Worm (Caenorhabditis elegans) whole organism, L3 larva: ENCODE results near the gene nhr-242.
A peak's percentile ranks its signal among the peaks of the same experiment; 100 is the strongest.

Experiments
- R02D3.7 ChIP-seq: fragments of 150-350 bp; optimal IDR thresholded peaks from 2 replicates; lab custom pipeline; 2014; ENCODE audit warnings: missing biosample characterization, missing genetic modification characterization
- ZK546.5 ChIP-seq: sonication (generic microtip); optimal IDR thresholded peaks from 2 replicates; lab custom pipeline; 2017; ENCODE audit warnings: missing biosample characterization, missing genetic modification characterization
- aly-2 ChIP-seq: fragments of 150-350 bp; optimal IDR thresholded peaks from 2 replicates; lab custom pipeline; 2014; ENCODE audit warnings: missing biosample characterization, missing genetic modification characterization
- ama-1 ChIP-seq: fragments of 150-350 bp; optimal IDR thresholded peaks from 2 replicates; lab custom pipeline; 2018
- ceh-16 ChIP-seq: sonication (generic microtip); optimal IDR thresholded peaks from 2 replicates; lab custom pipeline; 2017; ENCODE audit warnings: missing biosample characterization, missing genetic modification characterization
- ceh-28 ChIP-seq: fragments of 150-350 bp; optimal IDR thresholded peaks from 2 replicates; lab custom pipeline; 2014; ENCODE audit warnings: missing biosample characterization, missing genetic modification reagents, missing genetic modification characterization
- ceh-82 ChIP-seq: fragments of 150-350 bp; optimal IDR thresholded peaks from 2 replicates; lab custom pipeline; 2014; ENCODE audit warnings: missing biosample characterization, missing genetic modification characterization
- ceh-9 ChIP-seq: sonication (generic microtip); optimal IDR thresholded peaks from 2 replicates; lab custom pipeline; 2018; ENCODE audit warnings: missing biosample characterization, missing genetic modification characterization
- daf-12 ChIP-seq: fragments of 150-350 bp; optimal IDR thresholded peaks from 2 replicates; lab custom pipeline; 2014; ENCODE audit warnings: missing biosample characterization, missing genetic modification reagents, missing genetic modification characterization
- egl-27 ChIP-seq: sonication (generic microtip); optimal IDR thresholded peaks from 4 replicates; lab custom pipeline; 2017; ENCODE audit warnings: missing biosample characterization, missing genetic modification reagents, missing genetic modification characterization
- egl-5 ChIP-seq: fragments of 150-350 bp; optimal IDR thresholded peaks from 2 replicates; lab custom pipeline; 2017; ENCODE audit warnings: missing biosample characterization, missing genetic modification reagents, missing genetic modification characterization, inconsistent platforms
- elt-1 ChIP-seq: fragments of 150-350 bp; optimal IDR thresholded peaks from 2 replicates; lab custom pipeline; 2014; ENCODE audit warnings: missing biosample characterization, missing genetic modification characterization
- elt-2 ChIP-seq: sonication (generic microtip); optimal IDR thresholded peaks from 2 replicates; lab custom pipeline; 2016; ENCODE audit warnings: missing genetic modification reagents, mild to moderate bottlenecking, missing genetic modification characterization, missing compliant biosample characterization
- eor-1 ChIP-seq, 2 experiments: fragments of 150-350 bp; optimal IDR thresholded peaks; 2 replicates each; lab custom pipeline; 2014 to 2018; ENCODE audit warnings: missing biosample characterization in 2 of 2, missing genetic modification characterization in 2 of 2
- fkh-10 ChIP-seq: sonication (generic microtip); optimal IDR thresholded peaks from 2 replicates; lab custom pipeline; 2017; ENCODE audit warnings: missing biosample characterization, missing genetic modification reagents, missing genetic modification characterization
- fkh-2 ChIP-seq: fragments of 150-350 bp; optimal IDR thresholded peaks from 2 replicates; lab custom pipeline; 2014; ENCODE audit warnings: missing biosample characterization, missing genetic modification reagents, missing genetic modification characterization
- fos-1 ChIP-seq: fragments of 150-350 bp; optimal IDR thresholded peaks from 2 replicates; lab custom pipeline; 2014; ENCODE audit warnings: missing biosample characterization, missing genetic modification characterization
- hmg-11 ChIP-seq: sonication (generic microtip); optimal IDR thresholded peaks from 2 replicates; lab custom pipeline; 2016; ENCODE audit warnings: missing genetic modification characterization, missing compliant biosample characterization
- jun-1 ChIP-seq: fragments of 150-350 bp; optimal IDR thresholded peaks from 2 replicates; lab custom pipeline; 2014; ENCODE audit warnings: missing biosample characterization, missing genetic modification reagents, missing genetic modification characterization
- lin-15B ChIP-seq: fragments of 150-350 bp; optimal IDR thresholded peaks from 2 replicates; lab custom pipeline; 2014; ENCODE audit warnings: missing biosample characterization, missing genetic modification characterization
- lin-39 ChIP-seq: fragments of 150-350 bp; optimal IDR thresholded peaks from 2 replicates; lab custom pipeline; 2018; ENCODE audit warnings: missing biosample characterization, missing genetic modification reagents, missing genetic modification characterization
- mdl-1 ChIP-seq: fragments of 150-350 bp; optimal IDR thresholded peaks from 2 replicates; lab custom pipeline; 2014; ENCODE audit warnings: missing biosample characterization, missing genetic modification characterization
- mml-1 ChIP-seq: fragments of 150-350 bp; sonication (generic microtip); optimal IDR thresholded peaks from 3 replicates; lab custom pipeline; 2014; ENCODE audit warnings: missing biosample characterization, missing genetic modification characterization
- nfya-1 ChIP-seq: sonication (generic microtip); optimal IDR thresholded peaks from 2 replicates; lab custom pipeline; 2017; ENCODE audit warnings: missing genetic modification characterization, mild to moderate bottlenecking, missing compliant biosample characterization, antibody characterized with exemption, moderate library complexity; ENCODE audit not compliant: insufficient read depth
- nhr-11 ChIP-seq: fragments of 150-350 bp; optimal IDR thresholded peaks from 2 replicates; lab custom pipeline; 2014; ENCODE audit warnings: missing biosample characterization, missing genetic modification characterization
- nhr-12 ChIP-seq: fragments of 150-350 bp; optimal IDR thresholded peaks from 2 replicates; lab custom pipeline; 2014; ENCODE audit warnings: missing biosample characterization, missing genetic modification characterization
- nhr-23 ChIP-seq: fragments of 150-350 bp; optimal IDR thresholded peaks from 2 replicates; lab custom pipeline; 2014; ENCODE audit warnings: missing biosample characterization, missing genetic modification reagents, missing genetic modification characterization
- nhr-237 ChIP-seq: fragments of 150-350 bp; optimal IDR thresholded peaks from 2 replicates; lab custom pipeline; 2014; ENCODE audit warnings: missing biosample characterization, missing genetic modification characterization
- nhr-25 ChIP-seq: sonication (generic microtip); optimal IDR thresholded peaks from 2 replicates; lab custom pipeline; 2017; ENCODE audit warnings: missing biosample characterization, missing genetic modification characterization
- nhr-28 ChIP-seq: fragments of 150-350 bp; optimal IDR thresholded peaks from 2 replicates; lab custom pipeline; 2014; ENCODE audit warnings: missing biosample characterization, missing genetic modification characterization
- nhr-43 ChIP-seq: sonication (generic microtip); optimal IDR thresholded peaks from 2 replicates; lab custom pipeline; 2016; ENCODE audit warnings: mild to moderate bottlenecking, missing genetic modification characterization, missing compliant biosample characterization; ENCODE audit not compliant: poor library complexity, severe bottlenecking
- nhr-67 ChIP-seq: fragments of 150-350 bp; optimal IDR thresholded peaks from 2 replicates; lab custom pipeline; 2014; ENCODE audit warnings: missing biosample characterization, missing genetic modification characterization
- nhr-76 ChIP-seq: fragments of 150-350 bp; sonication (generic microtip); optimal IDR thresholded peaks from 5 replicates; lab custom pipeline; 2014; ENCODE audit warnings: missing biosample characterization, missing genetic modification characterization
- nhr-77 ChIP-seq: fragments of 150-350 bp; optimal IDR thresholded peaks from 2 replicates; lab custom pipeline; 2014; ENCODE audit warnings: missing biosample characterization, missing genetic modification characterization
- pha-4 ChIP-seq: fragments of 150-350 bp; optimal IDR thresholded peaks from 2 replicates; lab custom pipeline; 2014; ENCODE audit warnings: missing biosample characterization, missing genetic modification reagents, missing genetic modification characterization
- pqm-1 ChIP-seq: fragments of 150-350 bp; optimal IDR thresholded peaks from 2 replicates; lab custom pipeline; 2017; ENCODE audit warnings: missing biosample characterization, missing genetic modification characterization, inconsistent platforms
- sea-2 ChIP-seq: fragments of 150-350 bp; sonication (generic microtip); optimal IDR thresholded peaks from 4 replicates; lab custom pipeline; 2014; ENCODE audit warnings: missing biosample characterization, missing genetic modification reagents, missing genetic modification characterization
- skn-1 ChIP-seq: fragments of 150-350 bp; optimal IDR thresholded peaks from 2 replicates; lab custom pipeline; 2014; ENCODE audit warnings: missing biosample characterization, missing genetic modification characterization
- snpc-4 ChIP-seq: fragments of 150-350 bp; optimal IDR thresholded peaks from 2 replicates; lab custom pipeline; 2014; ENCODE audit warnings: missing biosample characterization, missing genetic modification characterization
- tbx-2 ChIP-seq: sonication (generic microtip); optimal IDR thresholded peaks from 2 replicates; lab custom pipeline; 2016; ENCODE audit warnings: mild to moderate bottlenecking, missing genetic modification characterization, missing compliant biosample characterization
- unc-39 ChIP-seq: sonication (generic microtip); optimal IDR thresholded peaks from 4 replicates; lab custom pipeline; 2017; ENCODE audit warnings: missing biosample characterization, missing genetic modification characterization
- unc-62 ChIP-seq: fragments of 150-350 bp; sonication (generic microtip); optimal IDR thresholded peaks from 4 replicates; lab custom pipeline; 2014; ENCODE audit warnings: missing biosample characterization, missing genetic modification reagents, missing genetic modification characterization
- zag-1 ChIP-seq: fragments of 150-350 bp; optimal IDR thresholded peaks from 2 replicates; lab custom pipeline; 2014; ENCODE audit warnings: missing biosample characterization, missing genetic modification characterization
- ztf-11 ChIP-seq: fragments of 150-350 bp; optimal IDR thresholded peaks from 2 replicates; lab custom pipeline; 2014; ENCODE audit warnings: missing biosample characterization, missing genetic modification characterization
- ztf-4 ChIP-seq: fragments of 150-350 bp; optimal IDR thresholded peaks from 2 replicates; lab custom pipeline; 2014; ENCODE audit warnings: missing biosample characterization, missing genetic modification characterization

nhr-242 gene

DNA sequence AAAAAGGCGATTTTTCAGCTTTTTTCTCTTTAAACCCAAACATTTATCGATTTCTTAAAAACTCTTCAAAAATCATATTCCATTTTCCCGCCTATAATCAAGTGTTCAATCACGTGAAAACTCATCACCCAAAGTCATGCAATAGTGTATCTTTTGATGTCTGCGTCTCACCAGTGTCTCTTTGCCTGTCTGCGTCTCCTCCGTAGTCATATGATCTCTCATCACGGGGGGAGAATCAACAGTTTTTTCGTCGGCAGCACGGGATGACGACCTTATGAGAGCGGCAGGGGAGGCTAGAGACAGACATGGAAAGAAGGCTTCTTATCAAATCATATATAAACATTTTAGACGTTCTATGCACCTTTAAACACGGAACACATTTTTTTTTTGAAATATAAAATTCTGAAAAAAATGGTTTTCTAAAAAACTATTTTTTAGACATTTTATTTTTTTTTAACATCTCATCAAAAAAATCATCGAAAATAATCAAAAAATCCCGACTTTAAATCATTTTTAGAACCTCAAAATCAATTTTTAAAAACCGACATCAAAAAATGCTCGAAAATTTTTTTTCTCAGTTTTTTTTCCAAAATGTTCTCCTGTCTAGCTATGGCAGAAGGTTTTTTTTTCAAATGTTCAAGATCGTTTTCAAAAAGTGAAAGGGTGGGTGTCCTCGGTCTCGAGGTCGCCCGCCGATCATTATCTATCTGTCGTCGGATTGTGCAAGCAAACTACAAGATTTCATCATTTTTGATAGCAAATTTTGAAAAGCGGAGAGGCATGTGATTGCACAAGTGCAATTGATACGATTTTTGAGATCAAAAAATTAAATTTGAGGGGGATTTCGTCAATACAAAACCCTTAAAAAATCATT, 20.8 kb upstream of the nhr-242 start (continued):
- TF ChIP-seq ceh-28 (tag; lab: Kevin White, UChicago) (peak; percentile 91), ZK546.5 (tag; lab: Kevin White, UChicago) (no peak), nhr-76 (tag; lab: Kevin White, UChicago) (peak; percentile 51), lin-15B (tag; lab: Kevin White, UChicago) (peak; percentile 82), egl-5 (tag; lab: Kevin White, UChicago) (peak; percentile 39), eor-1 (tag; optimal IDR thresholded peaks at IDR 0.05; lab: Kevin White, UChicago) (peak in 1 of 2 experiments; percentile 86), skn-1 (tag; lab: Kevin White, UChicago) (peak; percentile 96), nfya-1 (tag; lab: Kevin White, UChicago) (peak; percentile 96), nhr-77 (tag; lab: Kevin White, UChicago) (peak; percentile 70), ceh-82 (peak; percentile 5), nhr-12 (tag; lab: Kevin White, UChicago) (no peak), elt-2 (tag; lab: Kevin White, UChicago) (peak; percentile 96), fkh-2 (tag; lab: Kevin White, UChicago) (no peak), sea-2 (GFP tag; lab: Kevin White, UChicago) (peak; percentile 22), fos-1 (tag; lab: Kevin White, UChicago) (peak; percentile 65), ztf-11 (no peak)
- TF ChIP-seq, all 47 proteins: peak for 36

DNA sequence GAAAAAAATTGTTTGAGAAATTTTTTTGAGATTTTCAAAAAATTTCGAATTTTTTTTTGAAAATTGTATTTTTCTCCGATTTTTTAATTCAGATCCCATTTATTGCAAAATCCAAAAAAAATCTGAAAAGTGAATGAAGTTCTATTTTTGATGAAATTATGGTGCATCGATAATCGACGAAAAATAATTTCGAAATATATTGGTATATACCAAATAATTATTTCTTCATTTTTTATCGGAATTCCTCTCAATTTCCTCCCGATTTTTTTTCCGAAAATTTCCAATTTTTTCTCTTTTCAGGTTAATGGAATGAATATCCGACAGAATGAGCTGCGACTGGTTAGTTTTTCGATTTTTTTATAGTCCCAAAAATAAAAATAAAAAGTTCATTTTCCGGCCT, 19.5 kb upstream of the nhr-242 start, which contains the start of gene epg-9:
Gene epg-9 (plus strand): TSS at position 301 of the 400 bp plus-strand sequence.
- TF ChIP-seq ceh-16: no peak
- TF ChIP-seq hmg-11 (tag; lab: Kevin White, UChicago): peak; percentile 16

DNA sequence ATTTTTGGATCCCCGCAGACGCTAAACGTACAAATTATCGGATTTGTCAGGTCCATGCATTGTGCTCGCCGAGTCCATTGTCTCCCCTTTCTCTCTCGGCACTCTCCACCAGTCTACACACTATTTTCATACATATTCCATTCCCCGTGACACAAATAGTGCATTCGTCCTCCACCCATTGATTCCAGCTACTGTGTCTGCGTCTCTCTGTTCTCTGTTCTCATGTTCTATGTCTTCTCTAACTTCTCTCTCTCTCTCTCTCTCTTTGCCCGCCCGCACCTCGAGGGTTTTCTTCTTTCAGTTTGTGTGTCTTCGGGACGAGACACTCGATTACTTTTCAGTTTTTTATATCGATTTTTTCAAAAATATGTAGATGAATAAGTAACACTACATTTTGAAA, 18.3 kb upstream of the nhr-242 start:
- TF ChIP-seq fos-1 (tag; lab: Kevin White, UChicago) (peak; percentile 45), nhr-12 (tag; lab: Kevin White, UChicago) (no peak), nhr-76 (tag; lab: Kevin White, UChicago) (no peak), nhr-28 (tag; lab: Kevin White, UChicago) (no peak), mdl-1 (peak; percentile 42), ZK546.5 (tag; lab: Kevin White, UChicago) (no peak), ama-1 (lab: Kevin White, UChicago) (peak; percentile 88), nhr-43 (tag; lab: Kevin White, UChicago) (peak; percentile 49), nfya-1 (tag; lab: Kevin White, UChicago) (peak; percentile 94), pha-4 (tag; lab: Kevin White, UChicago) (peak; percentile 95), zag-1 (tag; lab: Kevin White, UChicago) (no peak), ceh-9 (tag; lab: Kevin White, UChicago) (no peak), ceh-82 (peak; percentile 23), eor-1 (tag; optimal IDR thresholded peaks at IDR 0.05; lab: Kevin White, UChicago) (no peak), egl-5 (tag; lab: Kevin White, UChicago) (peak; percentile 67), snpc-4 (tag; lab: Kevin White, UChicago) (peak; percentile 21), lin-39 (tag; lab: Kevin White, UChicago) (peak; percentile 64), nhr-67 (tag; lab: Kevin White, UChicago) (no peak), skn-1 (tag; lab: Kevin White, UChicago) (peak; percentile 27), nhr-23 (tag; lab: Kevin White, UChicago) (peak; percentile 76), hmg-11 (tag; lab: Kevin White, UChicago) (peak; percentile 92), nhr-25 (peak; percentile 86), tbx-2 (tag; lab: Kevin White, UChicago) (peak; percentile 44), ztf-11 (no peak), aly-2 (tag; lab: Kevin White, UChicago) (no peak), elt-1 (tag; lab: Kevin White, UChicago) (peak; percentile 8), jun-1 (tag; lab: Kevin White, UChicago) (peak; percentile 87), fkh-10 (GFP tag; lab: Kevin White, UChicago) (peak; percentile 68), nhr-11 (peak; percentile 1), nhr-237 (tag; lab: Kevin White, UChicago) (no peak), ceh-28 (tag; lab: Kevin White, UChicago) (peak; percentile 87), ztf-4 (tag; lab: Kevin White, UChicago) (peak; percentile 36), daf-12 (tag; lab: Kevin White, UChicago) (no peak), R02D3.7 (peak; percentile 51), lin-15B (tag; lab: Kevin White, UChicago) (peak; percentile 79), fkh-2 (tag; lab: Kevin White, UChicago) (no peak), egl-27 (tag; lab: Kevin White, UChicago) (no peak), mml-1 (tag; lab: Kevin White, UChicago) (no peak), unc-39 (tag; lab: Kevin White, UChicago) (no peak), ceh-16 (no peak), sea-2 (GFP tag; lab: Kevin White, UChicago) (peak; percentile 18), unc-62 (GFP tag; lab: Kevin White, UChicago) (peak; percentile 40), nhr-77 (tag; lab: Kevin White, UChicago) (no peak), pqm-1 (tag; lab: Kevin White, UChicago) (peak; percentile 76), elt-2 (tag; lab: Kevin White, UChicago) (peak; percentile 64)
